Fruit fly (Drosophila melanogaster) whole organism, adult: Measurements from ENCODE around the gene Tim17a2.

Experiments
- CG11617 ChIP-seq: fragments of 200-800 bp; sonication (Bioruptor generic); optimal IDR thresholded peaks from 2 replicates; lab custom pipeline; 2017; ENCODE audit warnings: mild to moderate bottlenecking, missing biosample characterization, missing genetic modification reagents, missing genetic modification characterization
- CG12768 ChIP-seq: fragments of 200-800 bp; sonication (Bioruptor generic); optimal IDR thresholded peaks from 2 replicates; lab custom pipeline; 2017; ENCODE audit warnings: missing biosample characterization, missing genetic modification characterization, mild to moderate bottlenecking, moderate library complexity, missing genetic modification reagents
- CG14711 ChIP-seq: fragments of 200-800 bp; sonication (Bioruptor generic); optimal IDR thresholded peaks from 2 replicates; lab custom pipeline; 2018; ENCODE audit warnings: missing biosample characterization, mild to moderate bottlenecking, missing genetic modification characterization, moderate library complexity
- CG1620 ChIP-seq: fragments of 200-800 bp; sonication (Bioruptor generic); optimal IDR thresholded peaks from 2 replicates; lab custom pipeline; 2016; ENCODE audit warnings: missing biosample characterization, missing genetic modification characterization
- CG33017 ChIP-seq: fragments of 200-800 bp; sonication (Bioruptor generic); optimal IDR thresholded peaks from 2 replicates; lab custom pipeline; 2018; ENCODE audit warnings: missing biosample characterization, mild to moderate bottlenecking, missing genetic modification characterization, moderate library complexity
- CG5204 ChIP-seq: fragments of 200-800 bp; sonication (Bioruptor generic); optimal IDR thresholded peaks from 2 replicates; lab custom pipeline; 2016; ENCODE audit warnings: missing biosample characterization, missing genetic modification characterization
- CG7045 ChIP-seq: fragments of 200-800 bp; sonication (Bioruptor generic); optimal IDR thresholded peaks from 2 replicates; lab custom pipeline; 2017; ENCODE audit warnings: missing biosample characterization, mild to moderate bottlenecking, missing genetic modification characterization
- CG7101 ChIP-seq: fragments of 200-800 bp; sonication (Bioruptor generic); optimal IDR thresholded peaks from 2 replicates; lab custom pipeline; 2018; ENCODE audit warnings: missing biosample characterization, mild to moderate bottlenecking, missing genetic modification characterization, moderate library complexity
- Clk ChIP-seq: fragments of 200-800 bp; sonication (Bioruptor generic); optimal IDR thresholded peaks from 2 replicates; lab custom pipeline; 2017; ENCODE audit warnings: missing biosample characterization, missing genetic modification characterization
- Crg-1 ChIP-seq: fragments of 200-800 bp; sonication (Bioruptor generic); optimal IDR thresholded peaks from 2 replicates; lab custom pipeline; 2016; ENCODE audit warnings: missing biosample characterization, missing genetic modification characterization
- Hr96 ChIP-seq: fragments of 200-800 bp; sonication (Bioruptor generic); optimal IDR thresholded peaks from 2 replicates; lab custom pipeline; 2016; ENCODE audit warnings: missing biosample characterization, missing genetic modification characterization
- Mnt ChIP-seq: fragments of 200-800 bp; sonication (Bioruptor generic); optimal IDR thresholded peaks from 2 replicates; lab custom pipeline; 2016; ENCODE audit warnings: missing biosample characterization, mild to moderate bottlenecking, missing genetic modification characterization
- bab1 ChIP-seq: fragments of 200-800 bp; sonication (Bioruptor generic); optimal IDR thresholded peaks from 3 replicates; lab custom pipeline; 2019; ENCODE audit warnings: missing biosample characterization, mild to moderate bottlenecking, missing genetic modification characterization, moderate library complexity
- cic ChIP-seq: fragments of 200-800 bp; sonication (Bioruptor generic); optimal IDR thresholded peaks from 2 replicates; lab custom pipeline; 2017; ENCODE audit warnings: missing biosample characterization, mild to moderate bottlenecking, missing genetic modification characterization, moderate library complexity
- cnc ChIP-seq, 2 experiments: fragments of >200 bp; optimal IDR thresholded peaks; 2 replicates each; lab custom pipeline; 2017
- kay ChIP-seq: fragments of 200-800 bp; sonication (Bioruptor generic); peaks from one replicate; lab custom pipeline; 2016; ENCODE audit warnings: missing biosample characterization, missing genetic modification characterization, borderline replicate concordance
- ovo ChIP-seq: fragments of 200-800 bp; sonication (Bioruptor generic); optimal IDR thresholded peaks from 2 replicates; lab custom pipeline; 2016; ENCODE audit warnings: missing biosample characterization, missing genetic modification characterization
- pad ChIP-seq: fragments of 200-800 bp; sonication (Bioruptor generic); optimal IDR thresholded peaks from 3 replicates; lab custom pipeline; 2017; ENCODE audit warnings: missing biosample characterization, missing genetic modification characterization, mild to moderate bottlenecking, moderate library complexity, missing genetic modification reagents
- tj ChIP-seq: fragments of 200-800 bp; sonication (Bioruptor generic); optimal IDR thresholded peaks from 3 replicates; lab custom pipeline; 2017; ENCODE audit warnings: missing biosample characterization, mild to moderate bottlenecking, missing genetic modification characterization, moderate library complexity
- toe ChIP-seq: fragments of 200-800 bp; sonication (Bioruptor generic); optimal IDR thresholded peaks from 2 replicates; lab custom pipeline; 2016; ENCODE audit warnings: missing biosample characterization, missing genetic modification characterization

Gene Tim17a2

dm6 chr3R:5279609-5280164, 17.2 kb upstream of the Tim17a2 start:
- TF ChIP-seq CG12768 (no peak), Crg-1 (GFP tag; lab: Kevin White, UChicago) (no peak), CG7101 (tag; lab: Kevin White, UChicago) (no peak), CG14711 (tag; lab: Kevin White, UChicago) (no peak), CG11617 (GFP tag; lab: Kevin White, UChicago) (no peak), Mnt (GFP tag; lab: Kevin White, UChicago) (peak; percentile 15), tj (peak; percentile 91), CG5204 (no peak), pad (GFP tag; lab: Kevin White, UChicago) (no peak), CG7045 (GFP tag; lab: Kevin White, UChicago) (no peak), toe (no peak), cnc (optimal IDR thresholded peaks at IDR 0.05; lab: Kevin White, UChicago) (no peak), kay (peak; percentile 7), Hr96 (no peak), bab1 (GFP tag; lab: Kevin White, UChicago) (no peak), cic (GFP tag; lab: Kevin White, UChicago) (peak; percentile 15), ovo (GFP tag; lab: Kevin White, UChicago) (no peak), CG33017 (tag; lab: Kevin White, UChicago) (no peak), Clk (no peak), CG1620 (no peak)

- TF ChIP-seq CG12768 (peak; percentile 1), ovo (GFP tag; lab: Kevin White, UChicago) (no peak)
Observed at dm6 chr3R:5278627-5279026, 16.1 kb upstream of the Tim17a2 start.

- TF ChIP-seq tj (no peak), CG14711 (tag; lab: Kevin White, UChicago) (no peak), CG7101 (tag; lab: Kevin White, UChicago) (no peak), ovo (GFP tag; lab: Kevin White, UChicago) (no peak), kay (peak; percentile 21)
Observed at dm6 chr3R:5277735-5278134, 15.2 kb upstream of the Tim17a2 start, which contains the start of gene CG31538. Gene CG31538, minus strand, starts transcription at chr3R:5277835.

- peak; percentile 73 for TF ChIP-seq CG12768
- TF ChIP-seq Mnt (GFP tag; lab: Kevin White, UChicago): peak; percentile 58
- TF ChIP-seq tj: peak; percentile 43
- TF ChIP-seq CG1620: peak; percentile 67
- peak; percentile 38 for TF ChIP-seq cic (GFP tag; lab: Kevin White, UChicago)
- TF ChIP-seq CG14711 (tag; lab: Kevin White, UChicago): peak; percentile 16
- TF ChIP-seq Clk: peak; percentile 37
- no peak for TF ChIP-seq CG5204
- TF ChIP-seq ovo (GFP tag; lab: Kevin White, UChicago): no peak
- no peak for TF ChIP-seq cnc (optimal IDR thresholded peaks at IDR 0.05; lab: Kevin White, UChicago)
- TF ChIP-seq CG33017 (tag; lab: Kevin White, UChicago): peak; percentile 42
- TF ChIP-seq Crg-1 (GFP tag; lab: Kevin White, UChicago): peak; percentile 62
- TF ChIP-seq CG7101 (tag; lab: Kevin White, UChicago): peak; percentile 66
- peak; percentile 29 for TF ChIP-seq CG11617 (GFP tag; lab: Kevin White, UChicago)
- TF ChIP-seq CG7045 (GFP tag; lab: Kevin White, UChicago): peak; percentile 32
- TF ChIP-seq pad (GFP tag; lab: Kevin White, UChicago): peak; percentile 67
- TF ChIP-seq toe: no peak
- peak; percentile 13 for TF ChIP-seq bab1 (GFP tag; lab: Kevin White, UChicago)
- no peak for TF ChIP-seq Hr96
Observed at dm6 chr3R:5270806-5271205, 8.3 kb upstream of the Tim17a2 start.

- TF ChIP-seq bab1 (GFP tag; lab: Kevin White, UChicago): peak; percentile 3
- TF ChIP-seq CG5204: no peak
- peak; percentile 87 for TF ChIP-seq kay
- TF ChIP-seq CG7101 (tag; lab: Kevin White, UChicago): no peak
Observed at dm6 chr3R:5268495-5268894, 6.0 kb upstream of the Tim17a2 start.

- TF ChIP-seq CG7101 (tag; lab: Kevin White, UChicago) (no peak), CG11617 (GFP tag; lab: Kevin White, UChicago) (no peak), CG12768 (no peak), CG14711 (tag; lab: Kevin White, UChicago) (no peak), Crg-1 (GFP tag; lab: Kevin White, UChicago) (no peak), CG33017 (tag; lab: Kevin White, UChicago) (no peak), toe (no peak), cic (GFP tag; lab: Kevin White, UChicago) (no peak), cnc (optimal IDR thresholded peaks at IDR 0.05; lab: Kevin White, UChicago) (no peak), Clk (no peak), Hr96 (no peak), CG5204 (no peak), ovo (GFP tag; lab: Kevin White, UChicago) (no peak), bab1 (GFP tag; lab: Kevin White, UChicago) (no peak), pad (GFP tag; lab: Kevin White, UChicago) (no peak), Mnt (GFP tag; lab: Kevin White, UChicago) (no peak), CG1620 (no peak), kay (no peak), tj (no peak), CG7045 (GFP tag; lab: Kevin White, UChicago) (no peak)
Observed at dm6 chr3R:5266282-5266681, 3.8 kb upstream of the Tim17a2 start.
